Worm (Caenorhabditis elegans): ENCODE data around the gene ifo-1.

DNA sequence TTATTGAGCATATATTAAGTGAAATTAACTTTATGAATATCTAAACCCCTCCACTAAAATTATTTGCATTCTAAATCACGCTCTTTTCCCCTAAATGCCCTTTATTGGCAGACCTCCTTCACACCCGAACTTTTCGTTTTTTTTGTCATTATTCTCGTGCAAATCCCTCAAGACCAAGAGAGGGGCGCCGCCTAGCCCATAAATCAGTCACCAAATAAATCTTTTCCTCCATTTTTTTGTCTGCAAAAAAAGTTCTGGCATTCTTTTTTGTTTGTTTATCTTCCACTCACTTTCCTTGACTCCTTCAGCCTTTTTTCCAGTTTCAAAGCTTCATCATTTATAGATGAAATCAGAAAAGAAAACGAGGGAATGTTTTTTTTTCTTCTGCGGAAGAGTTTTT lies 7.6 kb downstream of the ifo-1 start:
- TF ChIP-seq F49E8.2 (tag; optimal IDR thresholded peaks at IDR 0.05; ENCODE audit: insufficient read depth) (no peak), ztf-6 (GFP tag; IDR thresholded peaks at IDR 0.05) (no peak), lin-40 (tag; optimal IDR thresholded peaks at IDR 0.05) (no peak), ztf-22 (GFP tag; optimal IDR thresholded peaks at IDR 0.05) (no peak), nfya-1 (tag; optimal IDR thresholded peaks at IDR 0.05; ENCODE audit: borderline replicate concordance, insufficient read depth) (no peak), unc-130 (GFP tag; optimal IDR thresholded peaks at IDR 0.05) (no peak), egl-18 (GFP tag; IDR thresholded peaks at IDR 0.05) (no peak), nfyb-1 (GFP tag; IDR thresholded peaks at IDR 0.05) (no peak), C17E4.6 (GFP tag; IDR thresholded peaks at IDR 0.05) (no peak), B0035.1 (tag; optimal IDR thresholded peaks at IDR 0.05) (no peak), ceh-79 (tag; optimal IDR thresholded peaks at IDR 0.05) (no peak), nhr-90 (tag; optimal IDR thresholded peaks at IDR 0.05) (no peak), xnd-1 (tag; optimal IDR thresholded peaks at IDR 0.05) (no peak), gei-17 (GFP tag; optimal IDR thresholded peaks at IDR 0.05) (no peak)

Measured in whole organism, young adult.